Worm (Caenorhabditis elegans) whole organism, late embryonic: ENCODE data around the gene mksr-1.

Experiments
- C08G9.2 ChIP-seq: sonication (generic microtip); optimal IDR thresholded peaks from 2 replicates; lab custom pipeline; 2016; ENCODE audit warnings: mild to moderate bottlenecking, missing genetic modification characterization, moderate library complexity, missing compliant biosample characterization
- C38D4.7 ChIP-seq: fragments of 200-800 bp; sonication (Bioruptor generic); optimal IDR thresholded peaks from 2 replicates; lab custom pipeline; 2018; ENCODE audit warnings: mild to moderate bottlenecking, missing genetic modification characterization, moderate library complexity, missing compliant biosample characterization
- K02D7.2 ChIP-seq: sonication (generic microtip); optimal IDR thresholded peaks from 2 replicates; lab custom pipeline; 2017; ENCODE audit warnings: mild to moderate bottlenecking, missing genetic modification characterization, missing compliant biosample characterization
- K09A11.1 ChIP-seq: sonication (generic microtip); optimal IDR thresholded peaks from 2 replicates; lab custom pipeline; 2017; ENCODE audit warnings: antibody characterized with exemption, mild to moderate bottlenecking, missing genetic modification characterization, missing compliant biosample characterization; ENCODE audit not compliant: insufficient read depth
- T23F11.4 ChIP-seq: fragments of 200-800 bp; sonication (Bioruptor generic); optimal IDR thresholded peaks from 2 replicates; lab custom pipeline; 2018; ENCODE audit warnings: mild to moderate bottlenecking, missing genetic modification characterization, missing compliant biosample characterization
- Y22D7AL.16 ChIP-seq: sonication (generic microtip); optimal IDR thresholded peaks from 2 replicates; lab custom pipeline; 2016; ENCODE audit warnings: missing genetic modification characterization, missing compliant biosample characterization
- ceh-14 ChIP-seq: sonication (generic microtip); optimal IDR thresholded peaks from 2 replicates; lab custom pipeline; 2016; ENCODE audit warnings: missing genotype, missing genetic modification characterization, missing compliant biosample characterization
- ceh-18 ChIP-seq: sonication (generic microtip); optimal IDR thresholded peaks from 2 replicates; lab custom pipeline; 2016; ENCODE audit warnings: missing genetic modification characterization, missing compliant biosample characterization
- ceh-19 ChIP-seq: fragments of 200-800 bp; sonication (Bioruptor generic); optimal IDR thresholded peaks from 2 replicates; lab custom pipeline; 2018; ENCODE audit warnings: mild to moderate bottlenecking, missing genetic modification characterization, missing compliant biosample characterization
- ceh-31 ChIP-seq: sonication (generic microtip); optimal IDR thresholded peaks from 2 replicates; lab custom pipeline; 2016; ENCODE audit warnings: missing genetic modification characterization, missing compliant biosample characterization
- ceh-34 ChIP-seq: sonication (generic microtip); optimal IDR thresholded peaks from 2 replicates; lab custom pipeline; 2016; ENCODE audit warnings: mild to moderate bottlenecking, missing genetic modification characterization, missing compliant biosample characterization
- ceh-9 ChIP-seq: sonication (generic microtip); optimal IDR thresholded peaks from 2 replicates; lab custom pipeline; 2016; ENCODE audit warnings: mild to moderate bottlenecking, missing genetic modification characterization, inconsistent platforms, missing compliant biosample characterization
- che-1 ChIP-seq: sonication (generic microtip); optimal IDR thresholded peaks from 2 replicates; lab custom pipeline; 2016; ENCODE audit warnings: mild to moderate bottlenecking, missing genetic modification characterization, missing compliant biosample characterization
- dve-1 ChIP-seq: sonication (generic microtip); optimal IDR thresholded peaks from 2 replicates; lab custom pipeline; 2017; ENCODE audit warnings: antibody characterized with exemption, mild to moderate bottlenecking, missing genetic modification characterization, missing compliant biosample characterization
- elt-2 ChIP-seq: sonication (generic microtip); optimal IDR thresholded peaks from 2 replicates; lab custom pipeline; 2016; ENCODE audit warnings: missing genetic modification reagents, missing genetic modification characterization, missing compliant biosample characterization
- ets-4 ChIP-seq: sonication (generic microtip); optimal IDR thresholded peaks from 2 replicates; lab custom pipeline; 2016; ENCODE audit warnings: missing genetic modification characterization, missing compliant biosample characterization
- fkh-10 ChIP-seq: fragments of 150-350 bp; optimal IDR thresholded peaks from 2 replicates; lab custom pipeline; 2014; ENCODE audit warnings: missing biosample characterization, missing genetic modification reagents, missing genetic modification characterization
- fkh-6 ChIP-seq: sonication (generic microtip); optimal IDR thresholded peaks from 2 replicates; lab custom pipeline; 2016; ENCODE audit warnings: missing genetic modification characterization, missing compliant biosample characterization
- hlh-13 ChIP-seq: fragments of 200-800 bp; sonication (Bioruptor generic); optimal IDR thresholded peaks from 2 replicates; lab custom pipeline; 2018; ENCODE audit warnings: mild to moderate bottlenecking, missing genetic modification characterization, missing compliant biosample characterization
- hlh-8 ChIP-seq: sonication (generic microtip); optimal IDR thresholded peaks from 2 replicates; lab custom pipeline; 2016; ENCODE audit warnings: missing genotype, missing genetic modification characterization, missing compliant biosample characterization
- lim-6 ChIP-seq: sonication (generic microtip); optimal IDR thresholded peaks from 2 replicates; lab custom pipeline; 2016; ENCODE audit warnings: missing genetic modification characterization, missing compliant biosample characterization
- madf-2 ChIP-seq: sonication (generic microtip); optimal IDR thresholded peaks from 2 replicates; lab custom pipeline; 2017; ENCODE audit warnings: missing genetic modification characterization, missing compliant biosample characterization
- mec-3 ChIP-seq: sonication (generic microtip); optimal IDR thresholded peaks from 2 replicates; lab custom pipeline; 2016; ENCODE audit warnings: borderline replicate concordance, missing genetic modification characterization, missing compliant biosample characterization
- nfya-1 ChIP-seq: sonication (generic microtip); optimal IDR thresholded peaks from 2 replicates; lab custom pipeline; 2017; ENCODE audit warnings: missing genetic modification characterization, mild to moderate bottlenecking, missing compliant biosample characterization, antibody characterized with exemption, moderate library complexity
- npax-4 ChIP-seq: sonication (generic microtip); optimal IDR thresholded peaks from 2 replicates; lab custom pipeline; 2016; ENCODE audit warnings: missing genetic modification characterization, missing compliant biosample characterization
- odd-2 ChIP-seq: sonication (generic microtip); optimal IDR thresholded peaks from 2 replicates; lab custom pipeline; 2017; ENCODE audit warnings: antibody characterized with exemption, mild to moderate bottlenecking, missing genetic modification characterization, missing compliant biosample characterization
- pha-4 ChIP-seq: fragments of 150-350 bp; optimal IDR thresholded peaks from 2 replicates; lab custom pipeline; 2018; ENCODE audit warnings: missing biosample characterization, missing genetic modification reagents, missing genetic modification characterization
- pqm-1 ChIP-seq: sonication (generic microtip); optimal IDR thresholded peaks from 2 replicates; lab custom pipeline; 2016; ENCODE audit warnings: missing genetic modification characterization, missing compliant biosample characterization
- ref-2 ChIP-seq: sonication (generic microtip); optimal IDR thresholded peaks from 2 replicates; lab custom pipeline; 2016; ENCODE audit warnings: missing genetic modification characterization, missing compliant biosample characterization
- sdc-2 ChIP-seq: sonication (generic microtip); optimal IDR thresholded peaks from 2 replicates; lab custom pipeline; 2016; ENCODE audit warnings: missing genotype, missing genetic modification characterization, missing compliant biosample characterization
- sox-4 ChIP-seq: sonication (generic microtip); optimal IDR thresholded peaks from 2 replicates; lab custom pipeline; 2017; ENCODE audit warnings: mild to moderate bottlenecking, missing genetic modification characterization, inconsistent platforms, missing compliant biosample characterization
- tbx-2 ChIP-seq: sonication (generic microtip); optimal IDR thresholded peaks from 2 replicates; lab custom pipeline; 2016; ENCODE audit warnings: missing genetic modification characterization, missing compliant biosample characterization
- tbx-7 ChIP-seq: sonication (generic microtip); optimal IDR thresholded peaks from 2 replicates; lab custom pipeline; 2016; ENCODE audit warnings: missing genotype, missing genetic modification characterization, missing compliant biosample characterization
- ttx-3 ChIP-seq: sonication (generic microtip); optimal IDR thresholded peaks from 2 replicates; lab custom pipeline; 2016; ENCODE audit warnings: missing genetic modification reagents, missing genetic modification characterization, missing compliant biosample characterization
- unc-3 ChIP-seq, 2 experiments: fragments of 200-800 bp in 1 of 2; sonication (Bioruptor generic) in 1 of 2; sonication (generic microtip) in 1 of 2; conservative IDR thresholded peaks in 1 of 2; optimal IDR thresholded peaks in 1 of 2; 2 replicates each; pipeline versions ENCODE4 v1.3.6 to Lab custom; 2016 to 2022; ENCODE audit warnings: missing compliant biosample characterization in 2 of 2, missing genetic modification characterization in 2 of 2, missing genetic modification reagents in 1 of 2
- unc-42 ChIP-seq: sonication (generic microtip); optimal IDR thresholded peaks from 2 replicates; lab custom pipeline; 2016; ENCODE audit warnings: missing genotype, missing genetic modification characterization, missing compliant biosample characterization
- ztf-16 ChIP-seq: sonication (generic microtip); optimal IDR thresholded peaks from 2 replicates; lab custom pipeline; 2017; ENCODE audit warnings: missing genetic modification characterization, missing compliant biosample characterization

Gene mksr-1

ce11 chrX:1026722-1027121, 42.2 kb downstream of the mksr-1 start:
- no peak for TF ChIP-seq elt-2
- TF ChIP-seq hlh-13 (GFP tag; lab: Kevin White, UChicago) = no peak
- TF ChIP-seq ceh-14 (tag; lab: Kevin White, UChicago) = no peak
- TF ChIP-seq che-1 (tag; lab: Kevin White, UChicago) = no peak
- TF ChIP-seq unc-42 = no peak
- no peak for TF ChIP-seq ceh-9 (tag; lab: Kevin White, UChicago)
- no peak for TF ChIP-seq fkh-6 (tag; lab: Kevin White, UChicago)
- no peak for TF ChIP-seq pqm-1 (tag; lab: Kevin White, UChicago)
- no peak for TF ChIP-seq T23F11.4 (GFP tag; lab: Kevin White, UChicago)
- no peak for TF ChIP-seq lim-6 (tag; lab: Kevin White, UChicago)
- TF ChIP-seq unc-3 (GFP tag; conservative IDR thresholded peaks at IDR 0.05; lab: Robert Waterston, UW) = no peak
- TF ChIP-seq unc-3 (tag; optimal IDR thresholded peaks at IDR 0.05; lab: Kevin White, UChicago) = no peak
- no peak for TF ChIP-seq C08G9.2 (tag; lab: Kevin White, UChicago)
- no peak for TF ChIP-seq ceh-19 (GFP tag; lab: Kevin White, UChicago)
- TF ChIP-seq pha-4 (tag; lab: Kevin White, UChicago) = no peak
- TF ChIP-seq K02D7.2 (tag; lab: Kevin White, UChicago) = no peak
- no peak for TF ChIP-seq ceh-34
- no peak for TF ChIP-seq madf-2 (tag; lab: Kevin White, UChicago)
- no peak for TF ChIP-seq ref-2 (tag; lab: Kevin White, UChicago)

DNA sequence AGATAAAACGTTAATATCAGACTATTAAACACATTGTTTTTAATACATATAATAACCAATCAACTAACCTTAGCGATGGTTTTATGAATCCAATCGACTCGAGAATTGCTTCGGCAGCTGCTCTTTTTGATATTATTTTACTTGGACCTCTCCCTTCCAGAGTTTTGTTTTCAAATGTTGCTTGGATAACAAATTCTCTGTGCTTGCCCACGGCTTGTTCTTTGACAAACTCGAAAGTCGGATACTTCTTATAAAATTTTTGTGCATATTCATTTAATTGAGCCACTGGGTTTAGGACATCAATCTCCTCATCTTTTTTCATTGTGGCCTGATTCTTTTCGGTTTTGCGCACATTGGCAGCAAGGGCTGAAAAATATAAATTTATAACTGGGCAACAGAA, 43.9 kb downstream of the mksr-1 start, which contains the start of gene F55A4.3:
Gene F55A4.3, minus strand, starts transcription at position 101 of the 400 bp plus-strand sequence.
- TF ChIP-seq ceh-9 (tag; lab: Kevin White, UChicago) = no peak
- TF ChIP-seq tbx-7 (tag; lab: Kevin White, UChicago) = no peak
- no peak for TF ChIP-seq dve-1 (tag; lab: Kevin White, UChicago)
- no peak for TF ChIP-seq odd-2 (tag; lab: Kevin White, UChicago)
- no peak for TF ChIP-seq lim-6 (tag; lab: Kevin White, UChicago)
- TF ChIP-seq fkh-10 (GFP tag; lab: Kevin White, UChicago) = no peak
- TF ChIP-seq T23F11.4 (GFP tag; lab: Kevin White, UChicago) = no peak
- no peak for TF ChIP-seq ttx-3 (tag; lab: Kevin White, UChicago)
- TF ChIP-seq nfya-1 (tag; lab: Kevin White, UChicago) = no peak
- TF ChIP-seq ceh-34 = no peak
- TF ChIP-seq ceh-31 (tag; lab: Kevin White, UChicago) = no peak
- no peak for TF ChIP-seq ztf-16 (tag; lab: Kevin White, UChicago)
- no peak for TF ChIP-seq hlh-8 (tag; lab: Kevin White, UChicago)
- no peak for TF ChIP-seq fkh-6 (tag; lab: Kevin White, UChicago)
- no peak for TF ChIP-seq madf-2 (tag; lab: Kevin White, UChicago)
- TF ChIP-seq C38D4.7 (GFP tag; lab: Kevin White, UChicago) = no peak
- TF ChIP-seq npax-4 (tag; lab: Kevin White, UChicago) = no peak
- no peak for TF ChIP-seq mec-3
- TF ChIP-seq ceh-18 (tag; lab: Kevin White, UChicago) = no peak

- peak; percentile 27 for TF ChIP-seq tbx-2 (tag; lab: Kevin White, UChicago)
- TF ChIP-seq unc-42 = peak; percentile 54
- peak; percentile 77 for TF ChIP-seq ceh-19 (GFP tag; lab: Kevin White, UChicago)
- no peak for TF ChIP-seq ets-4 (tag; lab: Kevin White, UChicago)
- peak; percentile 24 for TF ChIP-seq che-1 (tag; lab: Kevin White, UChicago)
- peak; percentile 43 for TF ChIP-seq sdc-2 (tag; lab: Kevin White, UChicago)
- TF ChIP-seq ceh-34 = peak; percentile 7
- TF ChIP-seq sox-4 = peak; percentile 5
- TF ChIP-seq C08G9.2 (tag; lab: Kevin White, UChicago) = no peak
- TF ChIP-seq ceh-31 (tag; lab: Kevin White, UChicago) = peak; percentile 55
- no peak for TF ChIP-seq K09A11.1
- peak; percentile 32 for TF ChIP-seq ceh-14 (tag; lab: Kevin White, UChicago)
- peak; percentile 1 for TF ChIP-seq nfya-1 (tag; lab: Kevin White, UChicago)
- TF ChIP-seq Y22D7AL.16 (tag; lab: Kevin White, UChicago) = peak; percentile 34
- TF ChIP-seq madf-2 (tag; lab: Kevin White, UChicago) = no peak
These were observed 47.1 kb downstream of the mksr-1 start for ce11 chrX:1021835-1022311.
